Worm (Caenorhabditis elegans) whole organism, L4 larva: ENCODE measurements around the gene srw-57.

Source experiments
- R02D3.7 ChIP-seq: fragments of 150-350 bp; sonication (generic microtip); optimal IDR thresholded peaks from 3 replicates; lab custom pipeline; 2014; ENCODE audit warnings: missing biosample characterization, missing genetic modification characterization
- ZK546.5 ChIP-seq, 2 experiments: sonication (generic microtip); optimal IDR thresholded peaks; 2 replicates each; lab custom pipeline; 2017; ENCODE audit warnings: missing biosample characterization in 2 of 2, missing genetic modification characterization in 2 of 2
- arid-1 ChIP-seq: fragments of 200-800 bp; sonication (Bioruptor generic); conservative IDR thresholded peaks from 2 replicates; pipeline ENCODE4 v1.3.6; 2022; ENCODE audit warnings: missing genetic modification reagents, missing genetic modification characterization, missing compliant biosample characterization
- attf-4 ChIP-seq: sonication (generic microtip); optimal IDR thresholded peaks from 3 replicates; lab custom pipeline; 2017; ENCODE audit warnings: missing biosample characterization, missing genetic modification characterization
- cey-2 ChIP-seq: sonication (generic microtip); optimal IDR thresholded peaks from 3 replicates; lab custom pipeline; 2017; ENCODE audit warnings: missing genetic modification characterization, mild to moderate bottlenecking, missing compliant biosample characterization, antibody characterized with exemption, borderline replicate concordance; ENCODE audit not compliant: insufficient read depth
- daf-16 ChIP-seq, 3 experiments: sonication (generic microtip); optimal IDR thresholded peaks; 2 replicates each; lab custom pipeline; 2016 to 2017; ENCODE audit warnings: missing genetic modification characterization in 3 of 3, missing genetic modification reagents in 3 of 3, mild to moderate bottlenecking in 2 of 3, missing compliant biosample characterization in 2 of 3, missing biosample characterization in 1 of 3, moderate library complexity in 1 of 3
- daf-19 ChIP-seq: fragments of 200-800 bp; sonication (Bioruptor generic); conservative IDR thresholded peaks from 2 replicates; pipeline ENCODE4 v1.3.6; 2022; ENCODE audit warnings: missing genetic modification characterization, missing compliant biosample characterization
- dmd-6 ChIP-seq: fragments of 200-800 bp; sonication (Bioruptor generic); IDR thresholded peaks from 2 replicates; pipeline ENCODE4 v1.3.6; 2022; ENCODE audit warnings: missing genetic modification reagents, missing genetic modification characterization, missing compliant biosample characterization
- dmd-8 ChIP-seq: fragments of 200-800 bp; sonication (Bioruptor generic); IDR thresholded peaks from 2 replicates; pipeline ENCODE4 v1.3.6; 2022; ENCODE audit warnings: missing genetic modification characterization, missing compliant biosample characterization
- egl-43 ChIP-seq: fragments of 200-800 bp; sonication (Bioruptor generic); IDR thresholded peaks from 2 replicates; pipeline ENCODE4 v1.3.6; 2022; ENCODE audit warnings: missing genetic modification reagents, missing genetic modification characterization, missing compliant biosample characterization
- fkh-10 ChIP-seq: fragments of 150-350 bp; optimal IDR thresholded peaks from 2 replicates; lab custom pipeline; 2014; ENCODE audit warnings: missing biosample characterization, missing genetic modification reagents, missing genetic modification characterization
- hlh-11 ChIP-seq: fragments of 200-800 bp; sonication (Bioruptor generic); optimal IDR thresholded peaks from 2 replicates; lab custom pipeline; 2018; ENCODE audit warnings: mild to moderate bottlenecking, missing genetic modification characterization, missing compliant biosample characterization
- hlh-30 ChIP-seq: sonication (generic microtip); optimal IDR thresholded peaks from 2 replicates; lab custom pipeline; 2017; ENCODE audit warnings: antibody characterized with exemption, mild to moderate bottlenecking, missing genetic modification characterization, missing compliant biosample characterization; ENCODE audit not compliant: insufficient read depth
- lin-1 ChIP-seq: fragments of 200-800 bp; sonication (Bioruptor generic); IDR thresholded peaks from 2 replicates; pipeline ENCODE4 v1.3.6; 2022; ENCODE audit warnings: missing genetic modification reagents, missing genetic modification characterization, missing compliant biosample characterization
- lin-15B ChIP-seq: fragments of 150-350 bp; sonication (generic microtip); optimal IDR thresholded peaks from 3 replicates; lab custom pipeline; 2014; ENCODE audit warnings: missing biosample characterization, missing genetic modification characterization
- lin-29 ChIP-seq: fragments of 200-800 bp; sonication (Bioruptor generic); IDR thresholded peaks from 2 replicates; pipeline ENCODE4 v1.3.6; 2022; ENCODE audit warnings: missing genetic modification reagents, missing genetic modification characterization, missing compliant biosample characterization
- lir-3 ChIP-seq: sonication (generic microtip); optimal IDR thresholded peaks from 2 replicates; lab custom pipeline; 2016; ENCODE audit warnings: mild to moderate bottlenecking, missing genetic modification characterization, missing compliant biosample characterization
- madf-5 ChIP-seq, 2 experiments: fragments of 200-800 bp; sonication (Bioruptor generic); IDR thresholded peaks; 2 replicates each; pipeline ENCODE4 v1.3.6; 2022; ENCODE audit warnings: missing compliant biosample characterization in 2 of 2, missing genetic modification characterization in 2 of 2
- madf-9 ChIP-seq: fragments of 200-800 bp; sonication (Bioruptor generic); conservative IDR thresholded peaks from 2 replicates; pipeline ENCODE4 v1.3.6; 2022; ENCODE audit warnings: missing genetic modification reagents, missing genetic modification characterization, missing compliant biosample characterization
- mes-2 ChIP-seq: sonication (generic microtip); optimal IDR thresholded peaks from 2 replicates; lab custom pipeline; 2016; ENCODE audit warnings: missing genotype, mild to moderate bottlenecking, missing genetic modification characterization, missing compliant biosample characterization; ENCODE audit not compliant: poor library complexity, severe bottlenecking
- mxl-3 ChIP-seq: fragments of 200-800 bp; sonication (Bioruptor generic); optimal IDR thresholded peaks from 2 replicates; lab custom pipeline; 2018; ENCODE audit warnings: mild to moderate bottlenecking, missing genetic modification characterization, missing compliant biosample characterization
- nhr-102 ChIP-seq: sonication (generic microtip); optimal IDR thresholded peaks from 2 replicates; lab custom pipeline; 2016; ENCODE audit warnings: mild to moderate bottlenecking, missing genetic modification characterization, moderate library complexity, missing compliant biosample characterization
- nhr-111 ChIP-seq: fragments of 200-800 bp; sonication (Bioruptor generic); optimal IDR thresholded peaks from 2 replicates; lab custom pipeline; 2018; ENCODE audit warnings: mild to moderate bottlenecking, missing genetic modification characterization, missing compliant biosample characterization
- nhr-28 ChIP-seq: fragments of 150-350 bp; optimal IDR thresholded peaks from 2 replicates; lab custom pipeline; 2014; ENCODE audit warnings: missing biosample characterization, missing genetic modification characterization
- nhr-41 ChIP-seq: fragments of 200-800 bp; sonication (Bioruptor generic); IDR thresholded peaks from 2 replicates; pipeline ENCODE4 v1.3.6; 2022; ENCODE audit warnings: missing genetic modification reagents, missing genetic modification characterization, missing compliant biosample characterization
- nhr-48 ChIP-seq: sonication (generic microtip); optimal IDR thresholded peaks from 2 replicates; lab custom pipeline; 2016; ENCODE audit warnings: mild to moderate bottlenecking, missing genetic modification characterization, missing compliant biosample characterization
- nhr-6 ChIP-seq: fragments of 150-350 bp; optimal IDR thresholded peaks from 2 replicates; lab custom pipeline; 2014; ENCODE audit warnings: missing biosample characterization, missing genetic modification characterization
- nhr-77 ChIP-seq: fragments of 150-350 bp; optimal IDR thresholded peaks from 2 replicates; lab custom pipeline; 2014; ENCODE audit warnings: missing biosample characterization, missing genetic modification characterization
- pha-4 ChIP-seq, 2 experiments: fragments of 150-350 bp in 1 of 2; fragments of 200-800 bp in 1 of 2; sonication (Bioruptor generic) in 1 of 2; IDR thresholded peaks in 1 of 2; optimal IDR thresholded peaks in 1 of 2; 2 replicates each; pipeline versions ENCODE4 v1.3.6 to Lab custom; 2014 to 2022; ENCODE audit warnings: missing genetic modification characterization in 2 of 2, missing genetic modification reagents in 2 of 2, missing biosample characterization in 1 of 2, missing compliant biosample characterization in 1 of 2
- pqm-1 ChIP-seq: sonication (generic microtip); optimal IDR thresholded peaks from 2 replicates; lab custom pipeline; 2017; ENCODE audit warnings: missing biosample characterization, missing genetic modification characterization
- rbr-2 ChIP-seq: sonication (generic microtip); optimal IDR thresholded peaks from 2 replicates; lab custom pipeline; 2016; ENCODE audit warnings: missing genotype, missing genetic modification characterization, missing compliant biosample characterization
- saeg-2 ChIP-seq: fragments of 200-800 bp; sonication (Bioruptor generic); IDR thresholded peaks from 2 replicates; pipeline ENCODE4 v1.3.6; 2022; ENCODE audit warnings: missing genetic modification reagents, missing genetic modification characterization, missing compliant biosample characterization
- sdz-12 ChIP-seq: fragments of 200-800 bp; sonication (Bioruptor generic); optimal IDR thresholded peaks from 2 replicates; lab custom pipeline; 2018; ENCODE audit warnings: mild to moderate bottlenecking, missing genetic modification characterization, missing compliant biosample characterization
- set-16 ChIP-seq: fragments of 200-800 bp; sonication (Bioruptor generic); IDR thresholded peaks from 2 replicates; pipeline ENCODE4 v1.3.6; 2022; ENCODE audit warnings: missing genetic modification reagents, missing genetic modification characterization, missing compliant biosample characterization
- spr-1 ChIP-seq: sonication (generic microtip); optimal IDR thresholded peaks from 2 replicates; lab custom pipeline; 2016; ENCODE audit warnings: mild to moderate bottlenecking, missing genetic modification characterization, missing compliant biosample characterization
- unc-62 ChIP-seq, 3 experiments: fragments of 150-350 bp in 1 of 3; sonication (generic microtip); optimal IDR thresholded peaks in 2 of 3; peaks in 1 of 3; 1 replicate in 1 of 3; 2 replicates in 2 of 3; lab custom pipeline; 2014 to 2017; ENCODE audit warnings: missing biosample characterization in 3 of 3, missing genetic modification characterization in 3 of 3, missing genetic modification reagents in 3 of 3, missing genotype in 1 of 3
- zag-1 ChIP-seq: fragments of 150-350 bp; optimal IDR thresholded peaks from 2 replicates; lab custom pipeline; 2014; ENCODE audit warnings: missing biosample characterization, missing genetic modification characterization
- zip-2 ChIP-seq: fragments of 150-350 bp; optimal IDR thresholded peaks from 2 replicates; lab custom pipeline; 2014; ENCODE audit warnings: missing biosample characterization, missing genetic modification characterization
- ztf-11 ChIP-seq: fragments of 150-350 bp; optimal IDR thresholded peaks from 2 replicates; lab custom pipeline; 2014; ENCODE audit warnings: missing biosample characterization, missing genetic modification characterization
- ztf-7 ChIP-seq: fragments of 150-350 bp; optimal IDR thresholded peaks from 2 replicates; lab custom pipeline; 2014; ENCODE audit warnings: missing biosample characterization, missing genetic modification characterization

Gene srw-57

ce11 chrV:15922979-15923378 is 31.9 kb downstream of the srw-57 start, which contains the start of gene F35E8.13:
TSS of gene F35E8.13 (plus strand) at chrV:15923279.
- TF ChIP-seq ztf-7 (tag; lab: Kevin White, UChicago) (no peak), daf-19 (no peak), hlh-30 (tag; lab: Kevin White, UChicago) (no peak)

ce11 chrV:15921102-15921501 is 33.7 kb downstream of the srw-57 start, which contains the start of gene cdr-1:
TSS of gene cdr-1 (plus strand) at chrV:15921309.
- TF ChIP-seq dmd-8 (GFP tag; lab: Robert Waterston, UW) (no peak), nhr-28 (tag; lab: Kevin White, UChicago) (peak; percentile 93), unc-62 (GFP tag; optimal IDR thresholded peaks at IDR 0.05 in 1 of 2; lab: Kevin White, UChicago) (peak in 1 of 2 experiments; percentile 36), unc-62 (tag; optimal IDR thresholded peaks at IDR 0.05; lab: Kevin White, UChicago) (no peak), hlh-30 (tag; lab: Kevin White, UChicago) (no peak), lin-15B (tag; lab: Kevin White, UChicago) (no peak), rbr-2 (tag; lab: Kevin White, UChicago) (no peak), pqm-1 (tag; lab: Kevin White, UChicago) (peak; percentile 39), nhr-77 (tag; lab: Kevin White, UChicago) (no peak), lin-1 (GFP tag; lab: Robert Waterston, UW) (no peak)

ce11 chrV:15920273-15920672 is 34.6 kb downstream of the srw-57 start, which contains the start of gene F35E8.10:
TSS of gene F35E8.10 (minus strand) at chrV:15920373.
- no peak for TF ChIP-seq lin-1 (GFP tag; lab: Robert Waterston, UW)
- no peak for TF ChIP-seq arid-1 (GFP tag; lab: Robert Waterston, UW)
- TF ChIP-seq saeg-2 (GFP tag; lab: Robert Waterston, UW): no peak
- no peak for TF ChIP-seq nhr-48
- no peak for TF ChIP-seq zip-2 (tag; lab: Kevin White, UChicago)
- TF ChIP-seq set-16: no peak
- TF ChIP-seq zag-1 (tag; lab: Kevin White, UChicago): no peak
- TF ChIP-seq mes-2 (tag; lab: Kevin White, UChicago): no peak
- TF ChIP-seq nhr-111: no peak

ce11 chrV:15917458-15917857 is 37.4 kb downstream of the srw-57 start, which contains the start of gene F35E8.9:
TSS of gene F35E8.9 (minus strand) at chrV:15917558.
- no peak for TF ChIP-seq sdz-12
- TF ChIP-seq lir-3 (tag; lab: Kevin White, UChicago): no peak
- TF ChIP-seq lin-29 (GFP tag; lab: Robert Waterston, UW): no peak
- no peak for TF ChIP-seq pha-4 (GFP tag; IDR thresholded peaks at IDR 0.05; lab: Robert Waterston, UW)
- no peak for TF ChIP-seq pha-4 (tag; optimal IDR thresholded peaks at IDR 0.05; lab: Kevin White, UChicago)
- TF ChIP-seq madf-5 (GFP tag; IDR thresholded peaks at IDR 0.05; lab: Robert Waterston, UW): no peak
- no peak for TF ChIP-seq ZK546.5 (tag; optimal IDR thresholded peaks at IDR 0.05; lab: Kevin White, UChicago)
- TF ChIP-seq spr-1 (tag; lab: Kevin White, UChicago): no peak
- TF ChIP-seq egl-43: no peak
- no peak for TF ChIP-seq ztf-11 (tag; lab: Kevin White, UChicago)
- no peak for TF ChIP-seq nhr-41 (GFP tag; lab: Robert Waterston, UW)
- TF ChIP-seq madf-9 (GFP tag; lab: Robert Waterston, UW): no peak
- TF ChIP-seq nhr-102: no peak
- TF ChIP-seq R02D3.7: no peak
- no peak for TF ChIP-seq attf-4

ce11 chrV:15915919-15916318 is 38.9 kb downstream of the srw-57 start, which contains the start of gene gst-38:
TSS of gene gst-38 (minus strand) at chrV:15916070.
- TF ChIP-seq cey-2 (tag; lab: Kevin White, UChicago): no peak
- TF ChIP-seq lin-1 (GFP tag; lab: Robert Waterston, UW): 0 out of 2 replicates have a peak, but pooled peaks have one; percentile 18
- peak; percentile 85 for TF ChIP-seq dmd-6 (GFP tag; lab: Robert Waterston, UW)
- TF ChIP-seq ztf-7 (tag; lab: Kevin White, UChicago): no peak
- TF ChIP-seq fkh-10 (GFP tag; lab: Kevin White, UChicago): no peak
- peak; percentile 32 for TF ChIP-seq hlh-11 (tag; lab: Kevin White, UChicago)
- peak; percentile 51 for TF ChIP-seq mxl-3 (GFP tag; lab: Kevin White, UChicago)
- peak; percentile 72 for TF ChIP-seq pqm-1 (tag; lab: Kevin White, UChicago)
- TF ChIP-seq nhr-6: no peak
- TF ChIP-seq daf-16 (GFP tag; optimal IDR thresholded peaks at IDR 0.05; lab: Kevin White, UChicago): no peak
- TF ChIP-seq daf-16 (tag; optimal IDR thresholded peaks at IDR 0.05; lab: Kevin White, UChicago): peak; percentile 79
- TF ChIP-seq nhr-28 (tag; lab: Kevin White, UChicago): peak; percentile 71
